Fruit fly (Drosophila melanogaster) whole organism, embryonic: Measurements from ENCODE around the gene Noc2.
A peak's percentile ranks its signal among the peaks of the same experiment; 100 is the strongest.

Source experiments
- Blimp-1 ChIP-seq: fragments of 200-800 bp; sonication (Bioruptor generic); optimal IDR thresholded peaks from 3 replicates; lab custom pipeline; 2018; ENCODE audit warnings: missing biosample characterization, missing genetic modification characterization, mild to moderate bottlenecking, moderate library complexity, missing genetic modification reagents
- CG13775 ChIP-seq: fragments of 200-800 bp; sonication (Bioruptor generic); optimal IDR thresholded peaks from 3 replicates; lab custom pipeline; 2017; ENCODE audit warnings: missing biosample characterization, mild to moderate bottlenecking, missing genetic modification characterization
- CG13894 ChIP-seq: fragments of 200-800 bp; sonication (Bioruptor generic); optimal IDR thresholded peaks from 3 replicates; lab custom pipeline; 2018; ENCODE audit warnings: missing biosample characterization, mild to moderate bottlenecking, missing genetic modification characterization, moderate library complexity
- CG1529 ChIP-seq: fragments of 200-800 bp; sonication (Bioruptor generic); optimal IDR thresholded peaks from 3 replicates; lab custom pipeline; 2018; ENCODE audit warnings: missing biosample characterization, missing genetic modification characterization
- CG15514 ChIP-seq: fragments of 200-800 bp; sonication (Bioruptor generic); optimal IDR thresholded peaks from 3 replicates; lab custom pipeline; 2017; ENCODE audit warnings: missing biosample characterization, missing genetic modification characterization, mild to moderate bottlenecking, moderate library complexity, missing genetic modification reagents
- CG15696 ChIP-seq: fragments of 200-800 bp; sonication (Bioruptor generic); optimal IDR thresholded peaks from 2 replicates; lab custom pipeline; 2019; ENCODE audit warnings: missing biosample characterization, mild to moderate bottlenecking, missing genetic modification characterization, moderate library complexity
- CG1602 ChIP-seq: fragments of 200-800 bp; sonication (Bioruptor generic); optimal IDR thresholded peaks from 3 replicates; lab custom pipeline; 2016; ENCODE audit warnings: missing biosample characterization, missing genetic modification characterization
- CG17361 ChIP-seq: fragments of 200-800 bp; sonication (Bioruptor generic); IDR thresholded peaks from 3 replicates; pipeline ENCODE4 v1.3.6; 2022; ENCODE audit warnings: missing biosample characterization, missing genetic modification characterization
- CG1792 ChIP-seq: fragments of 200-800 bp; sonication (Bioruptor generic); optimal IDR thresholded peaks from 2 replicates; lab custom pipeline; 2016; ENCODE audit warnings: missing biosample characterization, missing genetic modification characterization
- CG18262 ChIP-seq: fragments of 200-800 bp; optimal IDR thresholded peaks from 3 replicates; lab custom pipeline; 2019; ENCODE audit warnings: missing biosample characterization, mild to moderate bottlenecking, missing genetic modification characterization, moderate library complexity
- CG18764 ChIP-seq: fragments of 200-800 bp; sonication (Bioruptor generic); optimal IDR thresholded peaks from 3 replicates; lab custom pipeline; 2016; ENCODE audit warnings: missing biosample characterization, missing genetic modification characterization
- CG2199 ChIP-seq: fragments of 200-800 bp; sonication (Bioruptor generic); IDR thresholded peaks from 3 replicates; pipeline ENCODE4 v1.3.6; 2022; ENCODE audit warnings: missing biosample characterization, missing genetic modification characterization
- CG2712 ChIP-seq: fragments of 200-800 bp; optimal IDR thresholded peaks from 3 replicates; lab custom pipeline; 2019; ENCODE audit warnings: missing biosample characterization, mild to moderate bottlenecking, missing genetic modification characterization, moderate library complexity
- CG30020 ChIP-seq: fragments of 200-800 bp; optimal IDR thresholded peaks from 2 replicates; lab custom pipeline; 2019; ENCODE audit warnings: missing biosample characterization, mild to moderate bottlenecking, missing genetic modification characterization, moderate library complexity
- CG32532 ChIP-seq: fragments of 200-800 bp; sonication (Bioruptor generic); IDR thresholded peaks from 2 replicates; pipeline ENCODE4 v1.3.6; 2022; ENCODE audit warnings: missing biosample characterization, missing genetic modification characterization
- CG9215 ChIP-seq: fragments of 200-800 bp; sonication (Bioruptor generic); IDR thresholded peaks from 2 replicates; pipeline ENCODE4 v1.3.6; 2022; ENCODE audit warnings: missing biosample characterization, missing genetic modification characterization
- CG9932 ChIP-seq: fragments of 200-800 bp; sonication (Bioruptor generic); IDR thresholded peaks from 2 replicates; pipeline ENCODE4 v1.3.6; 2022; ENCODE audit warnings: missing biosample characterization, missing genetic modification characterization
- Deaf1 ChIP-seq: fragments of 200-800 bp; optimal IDR thresholded peaks from 3 replicates; lab custom pipeline; 2019; ENCODE audit warnings: missing biosample characterization, mild to moderate bottlenecking, missing genetic modification characterization, moderate library complexity
- Drgx ChIP-seq: fragments of 200-800 bp; sonication (Bioruptor generic); IDR thresholded peaks from 2 replicates; pipeline ENCODE4 v1.3.6; 2022; ENCODE audit warnings: missing biosample characterization, missing genetic modification characterization
- ERR ChIP-seq: fragments of 200-800 bp; sonication (Bioruptor generic); optimal IDR thresholded peaks from 2 replicates; lab custom pipeline; 2016; ENCODE audit warnings: missing biosample characterization, missing genetic modification characterization
- Hmr ChIP-seq: fragments of 200-800 bp; sonication (Bioruptor generic); optimal IDR thresholded peaks from 3 replicates; lab custom pipeline; 2017; ENCODE audit warnings: mild to moderate bottlenecking, missing biosample characterization, missing genetic modification reagents, missing genetic modification characterization
- Hsf ChIP-seq: fragments of 200-800 bp; sonication (Bioruptor generic); optimal IDR thresholded peaks from 3 replicates; lab custom pipeline; 2016; ENCODE audit warnings: missing biosample characterization, missing genetic modification characterization
- Lim3 ChIP-seq: fragments of 200-800 bp; sonication (Bioruptor generic); IDR thresholded peaks from 2 replicates; pipeline ENCODE4 v1.3.6; 2022; ENCODE audit warnings: missing biosample characterization, missing genetic modification characterization
- Med ChIP-seq: fragments of 200-800 bp; sonication (Bioruptor generic); peaks from one replicate; lab custom pipeline; 2016; ENCODE audit warnings: missing biosample characterization, missing genetic modification characterization, mild to moderate bottlenecking, inconsistent platforms, moderate library complexity
- NC2α ChIP-seq: fragments of 200-800 bp; sonication (Bioruptor generic); optimal IDR thresholded peaks from 2 replicates; lab custom pipeline; 2016; ENCODE audit warnings: missing biosample characterization, missing genetic modification characterization
- Rfx ChIP-seq: fragments of 200-800 bp; sonication (Bioruptor generic); IDR thresholded peaks from 2 replicates; pipeline ENCODE4 v1.3.6; 2022; ENCODE audit warnings: missing biosample characterization, missing genetic modification characterization
- Usf ChIP-seq: fragments of 200-800 bp; sonication (Bioruptor generic); optimal IDR thresholded peaks from 2 replicates; lab custom pipeline; 2017; ENCODE audit warnings: missing genotype, missing biosample characterization, missing genetic modification characterization
- Vsx1 ChIP-seq: fragments of 200-800 bp; sonication (Bioruptor generic); optimal IDR thresholded peaks from 2 replicates; lab custom pipeline; 2017; ENCODE audit warnings: missing biosample characterization, mild to moderate bottlenecking, missing genetic modification characterization, missing genetic modification reagents
- Xbp1 ChIP-seq: fragments of 200-800 bp; sonication (Bioruptor generic); optimal IDR thresholded peaks from 3 replicates; lab custom pipeline; 2016; ENCODE audit warnings: missing biosample characterization, mild to moderate bottlenecking, missing genetic modification characterization
- Xrp1 ChIP-seq: fragments of 200-800 bp; sonication (Bioruptor generic); IDR thresholded peaks from 2 replicates; pipeline ENCODE4 v1.3.6; 2022; ENCODE audit warnings: missing biosample characterization, missing genetic modification characterization
- YL-1 ChIP-seq: fragments of 200-800 bp; sonication (Bioruptor generic); optimal IDR thresholded peaks from 3 replicates; lab custom pipeline; 2017; ENCODE audit warnings: missing biosample characterization, mild to moderate bottlenecking, missing genetic modification characterization
- al ChIP-seq: fragments of 200-800 bp; sonication (Bioruptor generic); IDR thresholded peaks from 2 replicates; pipeline ENCODE4 v1.3.6; 2022; ENCODE audit warnings: missing biosample characterization, missing genetic modification characterization
- ato ChIP-seq: fragments of 200-800 bp; sonication (Bioruptor generic); IDR thresholded peaks from 2 replicates; pipeline ENCODE4 v1.3.6; 2022; ENCODE audit warnings: missing biosample characterization, missing genetic modification characterization; ENCODE audit not compliant: partially characterized antibody
- chif ChIP-seq, 2 experiments: fragments of 200-800 bp; sonication (Bioruptor generic); optimal IDR thresholded peaks; 3 replicates each; lab custom pipeline; 2016; ENCODE audit warnings: missing biosample characterization in 2 of 2, missing genetic modification characterization in 2 of 2
- dmrt99B ChIP-seq: fragments of 200-800 bp; sonication (Bioruptor generic); optimal IDR thresholded peaks from 2 replicates; lab custom pipeline; 2018; ENCODE audit warnings: missing biosample characterization, mild to moderate bottlenecking, missing genetic modification characterization, moderate library complexity
- gem ChIP-seq: fragments of 200-800 bp; sonication (Bioruptor generic); optimal IDR thresholded peaks from 2 replicates; lab custom pipeline; 2019; ENCODE audit warnings: missing biosample characterization, mild to moderate bottlenecking, missing genetic modification characterization, moderate library complexity
- grn ChIP-seq: fragments of 200-800 bp; sonication (Bioruptor generic); optimal IDR thresholded peaks from 3 replicates; lab custom pipeline; 2017; ENCODE audit warnings: missing biosample characterization, missing genetic modification characterization
- h ChIP-seq: fragments of >200 bp; optimal IDR thresholded peaks from 2 replicates; lab custom pipeline; 2017
- jumu ChIP-seq: fragments of 200-800 bp; sonication (Bioruptor generic); optimal IDR thresholded peaks from 3 replicates; lab custom pipeline; 2016; ENCODE audit warnings: missing biosample characterization, missing genetic modification characterization
- lola ChIP-seq, 3 experiments: fragments of >200 bp in 2 of 3; fragments of 200-800 bp in 1 of 3; sonication (Bioruptor generic) in 1 of 3; optimal IDR thresholded peaks; 2 replicates each; lab custom pipeline; 2017 to 2019; ENCODE audit warnings: missing biosample characterization in 3 of 3, missing genetic modification characterization in 3 of 3, mild to moderate bottlenecking in 1 of 3, moderate library complexity in 1 of 3
- mam ChIP-seq: fragments of 200-800 bp; sonication (Bioruptor generic); optimal IDR thresholded peaks from 3 replicates; lab custom pipeline; 2016; ENCODE audit warnings: missing biosample characterization, missing genetic modification characterization
- nmo ChIP-seq: fragments of 200-800 bp; sonication (Bioruptor generic); optimal IDR thresholded peaks from 2 replicates; lab custom pipeline; 2018; ENCODE audit warnings: missing biosample characterization, mild to moderate bottlenecking, missing genetic modification characterization, moderate library complexity
- pho ChIP-seq: fragments of 200-800 bp; sonication (Bioruptor generic); optimal IDR thresholded peaks from 2 replicates; lab custom pipeline; 2016; ENCODE audit warnings: missing biosample characterization, missing genetic modification characterization
- pzg ChIP-seq: fragments of 200-800 bp; sonication (Bioruptor generic); optimal IDR thresholded peaks from 3 replicates; lab custom pipeline; 2018; ENCODE audit warnings: missing biosample characterization, mild to moderate bottlenecking, missing genetic modification characterization, moderate library complexity
- sens ChIP-seq: fragments of 200-800 bp; sonication (Bioruptor generic); peaks from one replicate; lab custom pipeline; 2016; ENCODE audit warnings: missing biosample characterization, missing genetic modification characterization
- slp2 ChIP-seq: fragments of 200-800 bp; sonication (Bioruptor generic); optimal IDR thresholded peaks from 2 replicates; lab custom pipeline; 2016; ENCODE audit warnings: missing biosample characterization, missing genetic modification characterization
- sug ChIP-seq: fragments of 200-800 bp; optimal IDR thresholded peaks from 2 replicates; lab custom pipeline; 2019; ENCODE audit warnings: missing biosample characterization, mild to moderate bottlenecking, missing genetic modification characterization, moderate library complexity
- tio ChIP-seq: fragments of 200-800 bp; sonication (Bioruptor generic); optimal IDR thresholded peaks from 2 replicates; lab custom pipeline; 2017; ENCODE audit warnings: missing biosample characterization, missing genetic modification characterization, inconsistent platforms

Noc2 gene

DNA sequence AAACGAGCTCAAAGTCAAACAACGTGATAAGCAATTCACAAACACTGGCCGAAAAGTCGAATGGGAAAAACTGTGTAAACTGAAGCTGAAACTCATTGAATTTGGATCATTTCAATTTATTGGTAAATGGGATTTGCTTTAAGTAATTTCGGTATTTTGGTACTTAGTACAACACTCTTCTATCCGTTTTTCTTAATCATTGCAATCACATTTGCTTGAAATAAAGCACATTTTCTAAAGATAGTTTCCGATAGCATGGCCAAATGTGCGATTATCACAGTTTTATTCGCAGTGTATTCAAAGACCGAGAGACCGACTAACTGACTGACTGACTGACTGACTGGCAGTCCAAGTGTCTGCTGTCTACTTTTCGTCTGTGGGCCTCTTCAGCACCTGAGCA lies 33.1 kb downstream of the Noc2 start (continued):
- TF ChIP-seq CG17361 (GFP tag; lab: Robert Waterston, UW) (0 out of 3 replicates have a peak, but pooled peaks have one; percentile 32), Hmr (peak; percentile 34), Drgx (GFP tag; lab: Robert Waterston, UW) (0 out of 2 replicates have a peak, but pooled peaks have one; percentile 32), sug (tag; lab: Kevin White, UChicago) (no peak), CG9215 (no peak), Usf (peak; percentile 10)

DNA sequence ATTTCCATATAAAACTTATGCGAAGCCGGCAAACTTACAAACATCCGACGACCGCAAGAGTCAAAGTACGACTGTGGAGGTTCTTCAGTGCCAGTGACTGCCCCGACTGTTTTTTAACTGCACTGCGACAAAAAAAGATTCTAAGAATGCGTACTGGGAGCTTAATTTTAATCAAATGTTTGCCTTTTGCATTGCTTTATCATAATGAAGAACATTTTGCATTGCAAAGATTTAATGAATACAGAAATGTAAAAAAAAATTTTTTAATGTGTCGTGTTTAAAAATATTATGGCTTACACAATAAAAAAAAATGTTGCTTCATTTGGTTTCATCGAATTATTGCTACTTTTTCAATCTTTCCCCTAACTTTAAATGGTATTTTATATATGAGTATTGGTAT lies 33.7 kb downstream of the Noc2 start:
- no peak for TF ChIP-seq Lim3
- TF ChIP-seq Xrp1 (GFP tag; lab: Robert Waterston, UW), result no peak
- no peak for TF ChIP-seq lola (GFP tag; optimal IDR thresholded peaks at IDR 0.05; lab: Kevin White, UChicago)
- TF ChIP-seq gem (tag; lab: Kevin White, UChicago), result peak; percentile 6
- TF ChIP-seq grn (GFP tag; lab: Kevin White, UChicago), result no peak
- TF ChIP-seq Med (GFP tag; lab: Kevin White, UChicago), result no peak
- peak; percentile 62 for TF ChIP-seq Drgx (GFP tag; lab: Robert Waterston, UW)
- no peak for TF ChIP-seq CG30020
- TF ChIP-seq nmo (GFP tag; lab: Kevin White, UChicago), result no peak
- no peak for TF ChIP-seq h
- TF ChIP-seq, all 482 proteins: peak for 2

DNA sequence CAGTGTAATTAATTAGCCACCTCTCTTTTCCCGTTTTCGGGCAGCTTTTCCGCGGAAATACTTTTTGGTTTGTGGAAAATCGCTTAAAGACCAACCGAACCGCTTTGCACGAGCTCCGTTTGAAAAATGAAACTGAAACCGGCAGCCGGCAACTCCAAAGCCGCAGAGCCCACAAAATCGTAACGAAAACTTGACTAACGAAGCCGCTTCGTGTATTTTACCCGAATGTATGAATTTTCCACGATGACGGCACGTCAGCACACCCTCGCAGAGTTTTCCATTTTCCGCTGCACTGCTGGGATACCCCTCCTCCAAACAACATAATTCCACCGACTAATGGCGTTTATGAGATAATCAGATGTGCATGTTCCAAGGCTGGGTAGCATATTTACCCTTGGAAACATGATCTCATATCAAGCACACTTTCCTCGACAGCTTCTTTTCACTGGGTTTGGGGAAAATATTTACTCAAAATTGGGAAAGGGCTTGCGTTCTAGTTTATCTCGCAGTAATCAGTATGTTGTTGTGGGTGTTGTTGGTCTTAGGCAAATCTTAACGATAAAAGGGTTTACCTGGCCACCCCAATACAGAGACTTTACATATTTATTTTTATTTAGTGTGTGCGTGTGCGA lies 35.3 kb downstream of the Noc2 start, which contains the start of gene Ret:
TSS of gene Ret (minus strand) at position 130 of the 632 bp plus-strand sequence.
- TF ChIP-seq slp2, result no peak
- no peak for TF ChIP-seq Usf
- peak; percentile 94 for TF ChIP-seq Deaf1
- no peak for TF ChIP-seq sens (GFP tag; lab: Kevin White, UChicago)
- no peak for TF ChIP-seq jumu
- no peak for TF ChIP-seq CG15514 (GFP tag; lab: Kevin White, UChicago)
- TF ChIP-seq CG15696 (tag; lab: Kevin White, UChicago), result peak; percentile 35
- no peak for TF ChIP-seq NC2α
- peak; percentile 5 for TF ChIP-seq CG13894 (tag; lab: Kevin White, UChicago)
- TF ChIP-seq CG18764 (GFP tag; lab: Kevin White, UChicago), result no peak
- peak; percentile 14; the same call in 1 of the 2 replicates for TF ChIP-seq ato (GFP tag; lab: Robert Waterston, UW)
- peak; percentile 37; the same call in 1 of the 3 replicates for TF ChIP-seq CG2199 (GFP tag; lab: Robert Waterston, UW)
- no peak for TF ChIP-seq CG1792
- no peak for TF ChIP-seq al (GFP tag; lab: Robert Waterston, UW)
- TF ChIP-seq CG1602 (GFP tag; lab: Kevin White, UChicago), result no peak
- no peak for TF ChIP-seq CG9932 (GFP tag; lab: Robert Waterston, UW)
- TF ChIP-seq Hsf, result no peak
- TF ChIP-seq Blimp-1 (GFP tag; lab: Kevin White, UChicago), result peak; percentile 15
- no peak for TF ChIP-seq ERR (GFP tag; lab: Kevin White, UChicago)
- peak; percentile 11 for TF ChIP-seq CG1529
- no peak for TF ChIP-seq CG18262 (tag; lab: Kevin White, UChicago)
- no peak for TF ChIP-seq mam
- no peak for TF ChIP-seq tio (GFP tag; lab: Kevin White, UChicago)
- no peak for TF ChIP-seq CG13775 (GFP tag; lab: Kevin White, UChicago)
- no peak for TF ChIP-seq Xbp1 (GFP tag; lab: Kevin White, UChicago)
- no peak for TF ChIP-seq dmrt99B (tag; lab: Kevin White, UChicago)
- no peak for TF ChIP-seq CG32532 (GFP tag; lab: Robert Waterston, UW)
- TF ChIP-seq CG2712 (tag; lab: Kevin White, UChicago), result no peak
- TF ChIP-seq pzg (GFP tag; lab: Kevin White, UChicago), result no peak
- no peak for TF ChIP-seq pho (GFP tag; lab: Kevin White, UChicago)
- TF ChIP-seq Rfx (GFP tag; lab: Robert Waterston, UW), result no peak
- no peak for TF ChIP-seq Vsx1 (GFP tag; lab: Kevin White, UChicago)
- TF ChIP-seq chif (GFP tag; optimal IDR thresholded peaks at IDR 0.05; lab: Kevin White, UChicago), result no peak
- no peak for TF ChIP-seq YL-1 (GFP tag; lab: Kevin White, UChicago)
